Fruit fly (Drosophila melanogaster) whole organism, embryonic: ENCODE measurements around the gene CoRest.
A peak's percentile ranks its signal among the peaks of the same experiment; 100 is the strongest.

Experiments used
- Asciz ChIP-seq: fragments of 200-800 bp; sonication (Bioruptor generic); optimal IDR thresholded peaks from 2 replicates; lab custom pipeline; 2017; ENCODE audit warnings: missing biosample characterization, mild to moderate bottlenecking, missing genetic modification characterization, missing genetic modification reagents
- CG10565 ChIP-seq: fragments of 200-800 bp; sonication (Bioruptor generic); optimal IDR thresholded peaks from 3 replicates; lab custom pipeline; 2016; ENCODE audit warnings: missing biosample characterization, mild to moderate bottlenecking, missing genetic modification characterization
- CG11695 ChIP-seq: fragments of 200-800 bp; sonication (Bioruptor generic); IDR thresholded peaks from 3 replicates; pipeline ENCODE4 v1.3.6; 2022; ENCODE audit warnings: missing biosample characterization, missing genetic modification characterization
- CG12659 ChIP-seq: fragments of 200-800 bp; sonication (Bioruptor generic); optimal IDR thresholded peaks from 3 replicates; lab custom pipeline; 2017; ENCODE audit warnings: mild to moderate bottlenecking, missing biosample characterization, missing genetic modification reagents, missing genetic modification characterization
- CG12942 ChIP-seq: fragments of 200-800 bp; sonication (Bioruptor generic); optimal IDR thresholded peaks from 3 replicates; lab custom pipeline; 2016; ENCODE audit warnings: missing biosample characterization, missing genetic modification characterization
- CG13123 ChIP-seq: fragments of 200-800 bp; sonication (Bioruptor generic); optimal IDR thresholded peaks from 2 replicates; lab custom pipeline; 2016; ENCODE audit warnings: missing biosample characterization, missing genetic modification characterization
- CG14860 ChIP-seq: fragments of 200-800 bp; sonication (Bioruptor generic); IDR thresholded peaks from 3 replicates; pipeline ENCODE4 v1.3.6; 2022; ENCODE audit warnings: missing biosample characterization, missing genetic modification characterization; ENCODE audit not compliant: partially characterized antibody
- CG1529 ChIP-seq: fragments of 200-800 bp; sonication (Bioruptor generic); optimal IDR thresholded peaks from 3 replicates; lab custom pipeline; 2018; ENCODE audit warnings: missing biosample characterization, missing genetic modification characterization
- CG18011 ChIP-seq: fragments of 200-800 bp; sonication (Bioruptor generic); optimal IDR thresholded peaks from 2 replicates; lab custom pipeline; 2017; ENCODE audit warnings: missing biosample characterization, missing genetic modification characterization, mild to moderate bottlenecking, moderate library complexity, missing genotype
- CG2129 ChIP-seq: fragments of 200-800 bp; sonication (Bioruptor generic); IDR thresholded peaks from 2 replicates; pipeline ENCODE4 v1.3.6; 2022; ENCODE audit warnings: missing biosample characterization, missing genetic modification characterization; ENCODE audit not compliant: partially characterized antibody
- CG32767 ChIP-seq: fragments of 200-800 bp; sonication (Bioruptor generic); IDR thresholded peaks from 2 replicates; pipeline ENCODE4 v1.3.6; 2022; ENCODE audit warnings: missing biosample characterization, missing genetic modification characterization
- CG3995 ChIP-seq: fragments of 200-800 bp; sonication (Bioruptor generic); optimal IDR thresholded peaks from 3 replicates; lab custom pipeline; 2016; ENCODE audit warnings: missing biosample characterization, missing genetic modification characterization
- CG6791 ChIP-seq: fragments of 200-800 bp; sonication (Bioruptor generic); IDR thresholded peaks from 3 replicates; pipeline ENCODE4 v1.3.6; 2022; ENCODE audit warnings: missing biosample characterization, missing genetic modification characterization; ENCODE audit not compliant: partially characterized antibody
- CG7556 ChIP-seq: fragments of 200-800 bp; sonication (Bioruptor generic); optimal IDR thresholded peaks from 2 replicates; lab custom pipeline; 2017; ENCODE audit warnings: missing biosample characterization, mild to moderate bottlenecking, missing genetic modification characterization
- CTCF ChIP-seq: fragments of 200-800 bp; sonication (Bioruptor generic); optimal IDR thresholded peaks from 2 replicates; lab custom pipeline; 2017; ENCODE audit warnings: missing biosample characterization, mild to moderate bottlenecking, missing genetic modification characterization, moderate library complexity
- Dbx ChIP-seq: fragments of 200-800 bp; sonication (Bioruptor generic); IDR thresholded peaks from 3 replicates; pipeline ENCODE4 v1.3.6; 2022; ENCODE audit warnings: missing biosample characterization, missing genetic modification characterization
- Dll ChIP-seq: fragments of 200-800 bp; sonication (Bioruptor generic); IDR thresholded peaks from 4 replicates; pipeline ENCODE4 v1.3.6; 2022; ENCODE audit warnings: missing biosample characterization, missing genetic modification characterization; ENCODE audit not compliant: partially characterized antibody
- Doc3 ChIP-seq: fragments of 200-800 bp; sonication (Bioruptor generic); IDR thresholded peaks from 3 replicates; pipeline ENCODE4 v1.3.6; 2022; ENCODE audit warnings: missing biosample characterization, missing genetic modification characterization; ENCODE audit not compliant: partially characterized antibody
- Hr3 ChIP-seq: fragments of 200-800 bp; sonication (Bioruptor generic); optimal IDR thresholded peaks from 3 replicates; lab custom pipeline; 2016; ENCODE audit warnings: missing biosample characterization, missing genetic modification characterization
- Lhr ChIP-seq: fragments of 200-800 bp; sonication (Bioruptor generic); optimal IDR thresholded peaks from 3 replicates; lab custom pipeline; 2017; ENCODE audit warnings: mild to moderate bottlenecking, missing biosample characterization, missing genetic modification reagents, missing genetic modification characterization
- NFAT ChIP-seq: fragments of 200-800 bp; sonication (Bioruptor generic); IDR thresholded peaks from 2 replicates; pipeline ENCODE4 v1.3.6; 2022; ENCODE audit warnings: missing biosample characterization, missing genetic modification characterization
- Rfx ChIP-seq: fragments of 200-800 bp; sonication (Bioruptor generic); IDR thresholded peaks from 2 replicates; pipeline ENCODE4 v1.3.6; 2022; ENCODE audit warnings: missing biosample characterization, missing genetic modification characterization
- Sox100B ChIP-seq: fragments of 200-800 bp; sonication (Bioruptor generic); optimal IDR thresholded peaks from 3 replicates; lab custom pipeline; 2018; ENCODE audit warnings: missing biosample characterization, mild to moderate bottlenecking, missing genetic modification characterization
- Tbp ChIP-seq: fragments of >200 bp; optimal IDR thresholded peaks from 2 replicates; lab custom pipeline; 2018; ENCODE audit warnings: missing biosample characterization, missing genetic modification characterization
- ato ChIP-seq: fragments of 200-800 bp; sonication (Bioruptor generic); IDR thresholded peaks from 2 replicates; pipeline ENCODE4 v1.3.6; 2022; ENCODE audit warnings: missing biosample characterization, missing genetic modification characterization; ENCODE audit not compliant: partially characterized antibody
- bbx ChIP-seq: fragments of 200-800 bp; sonication (Bioruptor generic); IDR thresholded peaks from 2 replicates; pipeline ENCODE4 v1.3.6; 2022; ENCODE audit warnings: missing biosample characterization, missing genetic modification characterization; ENCODE audit not compliant: partially characterized antibody
- br ChIP-seq: fragments of >200 bp; optimal IDR thresholded peaks from 2 replicates; lab custom pipeline; 2017
- cg ChIP-seq: fragments of 200-800 bp; sonication (Bioruptor generic); optimal IDR thresholded peaks from 3 replicates; lab custom pipeline; 2019; ENCODE audit warnings: missing biosample characterization, mild to moderate bottlenecking, missing genetic modification characterization, moderate library complexity
- chinmo ChIP-seq: fragments of 200-800 bp; sonication (Bioruptor generic); IDR thresholded peaks from 4 replicates; pipeline ENCODE4 v1.3.6; 2022; ENCODE audit warnings: missing biosample characterization, missing genetic modification characterization; ENCODE audit not compliant: partially characterized antibody
- dimm ChIP-seq: fragments of 200-800 bp; sonication (Bioruptor generic); IDR thresholded peaks from 2 replicates; pipeline ENCODE4 v1.3.6; 2022; ENCODE audit warnings: missing biosample characterization, missing genetic modification characterization
- emc ChIP-seq: fragments of 200-800 bp; sonication (Bioruptor generic); optimal IDR thresholded peaks from 2 replicates; lab custom pipeline; 2016; ENCODE audit warnings: missing biosample characterization, missing genetic modification characterization
- ewg ChIP-seq: fragments of 200-800 bp; sonication (Bioruptor generic); optimal IDR thresholded peaks from 3 replicates; lab custom pipeline; 2017; ENCODE audit warnings: mild to moderate bottlenecking, missing biosample characterization, missing genetic modification reagents, missing genetic modification characterization
- fd96Cb ChIP-seq: fragments of 200-800 bp; sonication (Bioruptor generic); optimal IDR thresholded peaks from 2 replicates; lab custom pipeline; 2018; ENCODE audit warnings: missing biosample characterization, mild to moderate bottlenecking, missing genetic modification characterization, moderate library complexity
- fu2 ChIP-seq: fragments of 200-800 bp; sonication (Bioruptor generic); optimal IDR thresholded peaks from 2 replicates; lab custom pipeline; 2016; ENCODE audit warnings: missing biosample characterization, missing genetic modification characterization
- gcm ChIP-seq: fragments of 200-800 bp; sonication (Bioruptor generic); optimal IDR thresholded peaks from 2 replicates; lab custom pipeline; 2019; ENCODE audit warnings: missing biosample characterization, mild to moderate bottlenecking, missing genetic modification characterization, moderate library complexity
- grau ChIP-seq: fragments of 200-800 bp; optimal IDR thresholded peaks from 3 replicates; lab custom pipeline; 2019; ENCODE audit warnings: missing biosample characterization, mild to moderate bottlenecking, missing genetic modification characterization, moderate library complexity
- gt ChIP-seq: fragments of 200-800 bp; sonication (Bioruptor generic); IDR thresholded peaks from 2 replicates; pipeline ENCODE4 v1.3.6; 2022; ENCODE audit warnings: missing biosample characterization, missing genetic modification characterization
- jigr1 ChIP-seq: fragments of 200-800 bp; sonication (Bioruptor generic); IDR thresholded peaks from 3 replicates; pipeline ENCODE4 v1.3.6; 2022; ENCODE audit warnings: missing biosample characterization, missing genetic modification characterization
- lab ChIP-seq: fragments of 200-800 bp; sonication (Bioruptor generic); optimal IDR thresholded peaks from 3 replicates; lab custom pipeline; 2017; ENCODE audit warnings: missing biosample characterization, missing genetic modification characterization, mild to moderate bottlenecking, moderate library complexity, missing genetic modification reagents
- odd ChIP-seq: fragments of 200-800 bp; sonication (Bioruptor generic); optimal IDR thresholded peaks from 2 replicates; lab custom pipeline; 2017; ENCODE audit warnings: missing biosample characterization, mild to moderate bottlenecking, missing genetic modification characterization
- onecut ChIP-seq: fragments of 200-800 bp; sonication (Bioruptor generic); IDR thresholded peaks from 2 replicates; pipeline ENCODE4 v1.3.6; 2022; ENCODE audit warnings: missing biosample characterization, missing genetic modification characterization
- p53 ChIP-seq: fragments of 200-800 bp; sonication (Bioruptor generic); optimal IDR thresholded peaks from 2 replicates; lab custom pipeline; 2016; ENCODE audit warnings: missing biosample characterization, missing genetic modification characterization
- row ChIP-seq: fragments of 200-800 bp; sonication (Bioruptor generic); IDR thresholded peaks from 3 replicates; pipeline ENCODE4 v1.3.6; 2022; ENCODE audit warnings: missing biosample characterization, missing genetic modification characterization
- schlank ChIP-seq: fragments of 200-800 bp; sonication (Bioruptor generic); optimal IDR thresholded peaks from 2 replicates; lab custom pipeline; 2018; ENCODE audit warnings: missing biosample characterization, mild to moderate bottlenecking, missing genetic modification characterization
- sd ChIP-seq: fragments of 200-800 bp; sonication (Bioruptor generic); optimal IDR thresholded peaks from 3 replicates; lab custom pipeline; 2018; ENCODE audit warnings: missing biosample characterization, mild to moderate bottlenecking, missing genetic modification characterization, moderate library complexity
- sens-2 ChIP-seq: fragments of 200-800 bp; sonication (Bioruptor generic); IDR thresholded peaks from 2 replicates; pipeline ENCODE4 v1.3.6; 2022; ENCODE audit warnings: missing biosample characterization, missing genetic modification characterization
- stwl ChIP-seq: fragments of 200-800 bp; sonication (Bioruptor generic); optimal IDR thresholded peaks from 3 replicates; lab custom pipeline; 2018; ENCODE audit warnings: missing biosample characterization, mild to moderate bottlenecking, missing genetic modification characterization, moderate library complexity
- toy ChIP-seq: fragments of 200-800 bp; sonication (Bioruptor generic); IDR thresholded peaks from 2 replicates; pipeline ENCODE4 v1.3.6; 2022; ENCODE audit warnings: missing biosample characterization, missing genetic modification characterization
- ttk ChIP-seq: fragments of 200-800 bp; sonication (Bioruptor generic); IDR thresholded peaks from 2 replicates; pipeline ENCODE4 v2.1.2; 2022; ENCODE audit warnings: missing biosample characterization, missing genetic modification characterization
- unpg ChIP-seq: fragments of 200-800 bp; sonication (Bioruptor generic); optimal IDR thresholded peaks from 3 replicates; lab custom pipeline; 2018; ENCODE audit warnings: missing biosample characterization, mild to moderate bottlenecking, missing genetic modification characterization, moderate library complexity
- vvl ChIP-seq: fragments of 200-800 bp; sonication (Bioruptor generic); IDR thresholded peaks from 2 replicates; pipeline ENCODE4 v1.3.6; 2022; ENCODE audit warnings: missing biosample characterization, missing genetic modification characterization

CoRest gene

dm6 chrX:19579648-19580301 lies 58.0 kb downstream of the CoRest start, which contains the start of gene Tao (continued):
- TF ChIP-seq toy (GFP tag; lab: Robert Waterston, UW) (no peak), Dbx (no peak), Hr3 (GFP tag; lab: Kevin White, UChicago) (no peak), Tbp (GFP tag; lab: Kevin White, UChicago) (no peak), Dll (GFP tag; lab: Robert Waterston, UW) (peak; percentile 91), CG7556 (GFP tag; lab: Kevin White, UChicago) (no peak), gt (GFP tag; lab: Robert Waterston, UW) (no peak), CG2129 (GFP tag; lab: Robert Waterston, UW) (peak; percentile 68), unpg (no peak), CG11695 (GFP tag; lab: Robert Waterston, UW) (no peak), CG12659 (GFP tag; lab: Kevin White, UChicago) (peak; percentile 12), ewg (GFP tag; lab: Kevin White, UChicago) (no peak), br (no peak), chinmo (0 out of 4 replicates have a peak, but pooled peaks have one; percentile 24), CG13123 (GFP tag; lab: Kevin White, UChicago) (no peak), Asciz (GFP tag; lab: Kevin White, UChicago) (no peak), CG10565 (GFP tag; lab: Kevin White, UChicago) (no peak), Lhr (GFP tag; lab: Kevin White, UChicago) (no peak), odd (GFP tag; lab: Kevin White, UChicago) (no peak), onecut (GFP tag; lab: Robert Waterston, UW) (no peak), sens-2 (GFP tag; lab: Robert Waterston, UW) (no peak), schlank (tag; lab: Kevin White, UChicago) (no peak), Sox100B (GFP tag; lab: Kevin White, UChicago) (no peak), CG14860 (peak; percentile 88; the same call in 2 of the 3 replicates), CG1529 (GFP tag; lab: Kevin White, UChicago) (no peak), jigr1 (GFP tag; lab: Robert Waterston, UW) (no peak; the same call in 2 of the 3 replicates), ttk (GFP tag; lab: Robert Waterston, UW) (no peak), CTCF (no peak), grau (tag; lab: Kevin White, UChicago) (no peak), CG6791 (GFP tag; lab: Robert Waterston, UW) (peak; percentile 80), CG32767 (no peak), Rfx (GFP tag; lab: Robert Waterston, UW) (no peak), gcm (GFP tag; lab: Kevin White, UChicago) (no peak), ato (peak; percentile 42), dimm (GFP tag; lab: Robert Waterston, UW) (no peak), fu2 (GFP tag; lab: Kevin White, UChicago) (no peak), lab (GFP tag; lab: Kevin White, UChicago) (no peak), fd96Cb (tag; lab: Kevin White, UChicago) (no peak), stwl (tag; lab: Kevin White, UChicago) (no peak), cg (GFP tag; lab: Kevin White, UChicago) (no peak), sd (tag; lab: Kevin White, UChicago) (no peak), p53 (GFP tag; lab: Kevin White, UChicago) (no peak), NFAT (GFP tag; lab: Robert Waterston, UW) (no peak), CG12942 (GFP tag; lab: Kevin White, UChicago) (no peak), CG18011 (GFP tag; lab: Kevin White, UChicago) (no peak), vvl (GFP tag; lab: Robert Waterston, UW) (no peak), bbx (GFP tag; lab: Robert Waterston, UW) (peak; percentile 69), row (GFP tag; lab: Robert Waterston, UW) (peak; percentile 41; the same call in 2 of the 3 replicates), emc (GFP tag; lab: Kevin White, UChicago) (no peak), CG3995 (GFP tag; lab: Kevin White, UChicago) (peak; percentile 78), Doc3 (GFP tag; lab: Robert Waterston, UW) (peak; percentile 76)
